Worm (Caenorhabditis elegans): ENCODE results near the gene sqrd-1.

The sqrd-1 gene

ce11 chrIV:14182077-14182476 is 37.6 kb upstream of the sqrd-1 start, which contains the start of gene R05A10.1:
TSS of gene R05A10.1 (plus strand) at chrIV:14182377.
- TF ChIP-seq snpc-4 (GFP tag; optimal IDR thresholded peaks at IDR 0.05) (peak; percentile 30), snpc-4 (tag; optimal IDR thresholded peaks at IDR 0.05) (no peak), K11D2.4 (GFP tag; IDR thresholded peaks at IDR 0.05) (no peak), nfyb-1 (GFP tag; IDR thresholded peaks at IDR 0.05) (no peak), Y67H2A.10 (GFP tag; conservative IDR thresholded peaks at IDR 0.05) (no peak), mes-4 (tag; optimal IDR thresholded peaks at IDR 0.05) (no peak), F23B12.7 (tag; optimal IDR thresholded peaks at IDR 0.05; ENCODE audit: insufficient read depth) (no peak), let-526 (GFP tag; IDR thresholded peaks at IDR 0.05) (no peak)

- no peak for TF ChIP-seq ceh-27 (GFP tag; optimal IDR thresholded peaks at IDR 0.05)
- TF ChIP-seq egl-44 (GFP tag; IDR thresholded peaks at IDR 0.05): no peak
- no peak for TF ChIP-seq cebp-2 (GFP tag; IDR thresholded peaks at IDR 0.05)
- TF ChIP-seq hmg-1.2 (GFP tag; IDR thresholded peaks at IDR 0.05): no peak
Measured at ce11 chrIV:14186264-14186663, 33.4 kb upstream of the sqrd-1 start.

- TF ChIP-seq lin-40 (tag; optimal IDR thresholded peaks at IDR 0.05) (no peak), hrde-1 (tag; optimal IDR thresholded peaks at IDR 0.05; ENCODE audit: borderline replicate concordance) (no peak)
Measured at ce11 chrIV:14191919-14192318, 27.8 kb upstream of the sqrd-1 start, which contains the start of gene K01G12.22. TSS of gene K01G12.22 (plus strand) at chrIV:14192219.

- no peak for TF ChIP-seq let-526 (GFP tag; IDR thresholded peaks at IDR 0.05)
- no peak for TF ChIP-seq bed-1 (GFP tag; IDR thresholded peaks at IDR 0.05)
Measured at ce11 chrIV:14193196-14193595, 26.5 kb upstream of the sqrd-1 start, which contains the start of gene K01G12.3. TSS of gene K01G12.3 (plus strand) at chrIV:14193496.

- TF ChIP-seq T26A5.8 (tag; optimal IDR thresholded peaks at IDR 0.05): no peak
- TF ChIP-seq T07F8.4 (tag; optimal IDR thresholded peaks at IDR 0.05): no peak
- no peak for TF ChIP-seq sea-2 (GFP tag; IDR thresholded peaks at IDR 0.05)
- no peak for TF ChIP-seq xnd-1 (tag; optimal IDR thresholded peaks at IDR 0.05)
- no peak for TF ChIP-seq Y95B8A.8 (GFP tag; IDR thresholded peaks at IDR 0.05)
Measured at ce11 chrIV:14194317-14194716, 25.4 kb upstream of the sqrd-1 start.

ce11 chrIV:14196176-14196575 is 23.5 kb upstream of the sqrd-1 start, which contains the start of gene F02H6.2:
TSS of gene F02H6.2 (plus strand) at chrIV:14196476.
- TF ChIP-seq C06A6.2 (GFP tag; conservative IDR thresholded peaks at IDR 0.05): no peak
- TF ChIP-seq madf-8 (GFP tag; conservative IDR thresholded peaks at IDR 0.05): no peak
- peak; percentile 15 for TF ChIP-seq dpl-1 (GFP tag; optimal IDR thresholded peaks at IDR 0.05)
- TF ChIP-seq pha-4 (tag; optimal IDR thresholded peaks at IDR 0.05): no peak
- TF ChIP-seq snpc-4 (GFP tag; optimal IDR thresholded peaks at IDR 0.05): no peak
- TF ChIP-seq snpc-4 (tag; optimal IDR thresholded peaks at IDR 0.05): peak in 1 of 4 experiments; percentile 29
- no peak for TF ChIP-seq F23B12.7 (tag; optimal IDR thresholded peaks at IDR 0.05; ENCODE audit: insufficient read depth)
- no peak for TF ChIP-seq egrh-3 (GFP tag; IDR thresholded peaks at IDR 0.05)
- TF ChIP-seq efl-1 (GFP tag; optimal IDR thresholded peaks at IDR 0.05): peak; percentile 49
- no peak for TF ChIP-seq madf-10 (tag; optimal IDR thresholded peaks at IDR 0.05)
- TF ChIP-seq madf-6 (GFP tag; IDR thresholded peaks at IDR 0.05): peak; percentile 49; the same call in 1 of the 2 replicates

- TF ChIP-seq lin-26 (GFP tag; IDR thresholded peaks at IDR 0.05) (no peak), C17E4.6 (GFP tag; IDR thresholded peaks at IDR 0.05) (no peak), B0019.2 (GFP tag; conservative IDR thresholded peaks at IDR 0.05) (no peak), lag-1 (GFP tag; IDR thresholded peaks at IDR 0.05) (no peak), K11D2.4 (GFP tag; IDR thresholded peaks at IDR 0.05) (no peak), snpc-1.1 (tag; optimal IDR thresholded peaks at IDR 0.05; ENCODE audit: insufficient read depth) (no peak), ceh-79 (tag; optimal IDR thresholded peaks at IDR 0.05) (no peak), T26A5.8 (tag; optimal IDR thresholded peaks at IDR 0.05) (no peak), sea-2 (GFP tag; IDR thresholded peaks at IDR 0.05) (no peak), F39B2.1 (GFP tag; IDR thresholded peaks at IDR 0.05) (no peak), lin-54 (GFP tag; optimal IDR thresholded peaks at IDR 0.05) (no peak), sdz-38 (tag; optimal IDR thresholded peaks at IDR 0.05) (no peak), nhr-120 (GFP tag; IDR thresholded peaks at IDR 0.05) (no peak), hlh-12 (tag; optimal IDR thresholded peaks at IDR 0.05) (no peak)
Measured at ce11 chrIV:14203162-14203561, 16.5 kb upstream of the sqrd-1 start, which contains the start of gene F02H6.3. TSS of gene F02H6.3 (plus strand) at chrIV:14203427.

All from whole organism, young adult.